Fruit fly (Drosophila melanogaster): Measurements from ENCODE around the gene CG31464.
A peak's percentile ranks its signal among the peaks of the same experiment; 100 is the strongest.

CG31464 gene

DNA sequence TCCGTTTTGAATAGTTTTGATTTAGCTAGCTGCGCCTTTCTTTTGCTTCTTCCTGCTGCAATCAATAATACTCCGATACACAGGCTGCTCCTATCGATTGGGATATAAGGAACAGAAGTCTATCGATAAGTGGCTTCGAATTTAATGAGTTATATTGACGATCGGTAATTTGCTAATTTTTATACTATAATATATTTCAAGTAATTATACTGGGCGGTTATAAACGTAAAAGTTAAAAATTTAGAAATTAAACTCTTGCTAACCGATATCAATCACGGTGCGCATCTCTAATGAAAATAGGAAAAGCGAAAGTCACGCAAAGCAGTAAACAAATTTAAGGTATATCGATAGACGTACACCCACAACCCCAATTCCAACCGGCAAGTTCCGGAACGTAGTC is 47.3 kb upstream of the CG31464 start, which contains the start of the genes CG9636, CG18749 and CG33722 (continued):
- peak; percentile 17 for TF ChIP-seq odd (GFP tag; optimal IDR thresholded peaks at IDR 0.05)
- no peak for TF ChIP-seq tx (GFP tag; optimal IDR thresholded peaks at IDR 0.05)
- TF ChIP-seq dan (GFP tag; IDR thresholded peaks at IDR 0.05), result no peak
- TF ChIP-seq lab (GFP tag; optimal IDR thresholded peaks at IDR 0.05), result no peak
- TF ChIP-seq wek (GFP tag; optimal IDR thresholded peaks at IDR 0.05), result no peak
- TF ChIP-seq CG17359 (tag; optimal IDR thresholded peaks at IDR 0.05), result peak; percentile 69
- TF ChIP-seq CG15696 (tag; optimal IDR thresholded peaks at IDR 0.05), result peak; percentile 53
- TF ChIP-seq CG18476 (GFP tag; optimal IDR thresholded peaks at IDR 0.05), result peak; percentile 55
- peak; percentile 71 for TF ChIP-seq B-H2 (GFP tag; optimal IDR thresholded peaks at IDR 0.05)
- TF ChIP-seq pnt (GFP tag; optimal IDR thresholded peaks at IDR 0.05), result peak; percentile 18
- TF ChIP-seq GATAe (GFP tag; conservative IDR thresholded peaks at IDR 0.05), result no peak
- TF ChIP-seq Dbx (GFP tag; IDR thresholded peaks at IDR 0.05), result peak; percentile 75; the same call in 2 of the 3 replicates
- no peak for TF ChIP-seq CG43689 (GFP tag; IDR thresholded peaks at IDR 0.05)
- TF ChIP-seq kay (GFP tag; optimal IDR thresholded peaks at IDR 0.05), result peak; percentile 43
- TF ChIP-seq CG4404 (GFP tag; IDR thresholded peaks at IDR 0.05), result peak; percentile 56; the same call in 1 of the 2 replicates
- TF ChIP-seq Opbp (GFP tag; IDR thresholded peaks at IDR 0.05; ENCODE audit: partially characterized antibody), result peak; percentile 89; the same call in 2 of the 3 replicates
- 0 out of 3 replicates have a peak, but pooled peaks have one; percentile 36 for TF ChIP-seq gce (GFP tag; IDR thresholded peaks at IDR 0.05)
- TF ChIP-seq eve (GFP tag; optimal IDR thresholded peaks at IDR 0.05), result no peak
- peak; percentile 50; the same call in 1 of the 2 replicates for TF ChIP-seq CG10959 (GFP tag; IDR thresholded peaks at IDR 0.05)
- peak; percentile 75 for TF ChIP-seq PHDP (tag; optimal IDR thresholded peaks at IDR 0.05)
- TF ChIP-seq gfzf (GFP tag; optimal IDR thresholded peaks at IDR 0.05), result no peak
- TF ChIP-seq amos (GFP tag; IDR thresholded peaks at IDR 0.05; ENCODE audit: partially characterized antibody), result peak; percentile 88
- TF ChIP-seq ac (GFP tag; optimal IDR thresholded peaks at IDR 0.05), result no peak
- TF ChIP-seq CG8478 (optimal IDR thresholded peaks at IDR 0.05), result no peak
- no peak for TF ChIP-seq CG1832 (GFP tag; optimal IDR thresholded peaks at IDR 0.05)
- peak; percentile 48 for TF ChIP-seq Dp (GFP tag; optimal IDR thresholded peaks at IDR 0.05)
- TF ChIP-seq CG12659 (GFP tag; optimal IDR thresholded peaks at IDR 0.05), result peak; percentile 86
- TF ChIP-seq zen (tag; optimal IDR thresholded peaks at IDR 0.05), result peak; percentile 70
- TF ChIP-seq salm (tag; optimal IDR thresholded peaks at IDR 0.05), result peak; percentile 35
- peak; percentile 41 for TF ChIP-seq zfh2 (GFP tag; optimal IDR thresholded peaks at IDR 0.05)
- TF ChIP-seq Dad (GFP tag; optimal IDR thresholded peaks at IDR 0.05), result peak; percentile 53
- TF ChIP-seq Ets97D (GFP tag; optimal IDR thresholded peaks at IDR 0.05), result peak; percentile 53
- peak; percentile 67 for TF ChIP-seq gsb-n (tag; optimal IDR thresholded peaks at IDR 0.05)
- TF ChIP-seq CG1024 (GFP tag; IDR thresholded peaks at IDR 0.05), result peak; percentile 18; the same call in 1 of the 2 replicates
- TF ChIP-seq CG10147 (GFP tag; optimal IDR thresholded peaks at IDR 0.05), result peak; percentile 62
- peak; percentile 27; the same call in 1 of the 2 replicates for TF ChIP-seq Atf6 (GFP tag; IDR thresholded peaks at IDR 0.05)
- peak; percentile 46 to 72 for TF ChIP-seq dpn (GFP tag; optimal IDR thresholded peaks at IDR 0.05)
- 0 out of 3 replicates have a peak, but pooled peaks have one; percentile 42 for TF ChIP-seq ken (GFP tag; IDR thresholded peaks at IDR 0.05)
- TF ChIP-seq HLH54F (GFP tag; optimal IDR thresholded peaks at IDR 0.05), result peak; percentile 16
- TF ChIP-seq vfl (GFP tag; optimal IDR thresholded peaks at IDR 0.05), result peak; percentile 54
- TF ChIP-seq Adf1 (GFP tag; IDR thresholded peaks at IDR 0.05), result peak; percentile 30
- peak; percentile 52 for TF ChIP-seq CG6254 (GFP tag; optimal IDR thresholded peaks at IDR 0.05)
- TF ChIP-seq seq (GFP tag; IDR thresholded peaks at IDR 0.05), result no peak; the same call in 1 of the 2 replicates
- TF ChIP-seq CG2678 (tag; optimal IDR thresholded peaks at IDR 0.05), result no peak
- TF ChIP-seq Ada2b (GFP tag; IDR thresholded peaks at IDR 0.05), result peak; percentile 86
- peak; percentile 2 for TF ChIP-seq CG15011 (GFP tag; optimal IDR thresholded peaks at IDR 0.05)
- TF ChIP-seq CG6765 (GFP tag; optimal IDR thresholded peaks at IDR 0.05), result no peak
- peak; percentile 43 for TF ChIP-seq CG4854 (GFP tag; optimal IDR thresholded peaks at IDR 0.05)
- TF ChIP-seq CG11085 (GFP tag; IDR thresholded peaks at IDR 0.05), result no peak
- TF ChIP-seq CG11723 (GFP tag; optimal IDR thresholded peaks at IDR 0.05), result peak; percentile 55
- peak; percentile 53; the same call in 2 of the 3 replicates for TF ChIP-seq B-H1 (GFP tag; IDR thresholded peaks at IDR 0.05)
